Worm (Caenorhabditis elegans) whole organism, mixed stage, embryonic: ENCODE data around the gene K12D9.1.

Source experiments
- nhr-76 ChIP-seq: sonication (generic microtip); optimal IDR thresholded peaks from 2 replicates; lab custom pipeline; 2017; ENCODE audit warnings: missing biosample characterization, missing genetic modification characterization
- unc-62 ChIP-seq: fragments of 150-350 bp; optimal IDR thresholded peaks from 2 replicates; lab custom pipeline; 2014; ENCODE audit warnings: missing biosample characterization, missing genetic modification reagents, missing genetic modification characterization

DNA sequence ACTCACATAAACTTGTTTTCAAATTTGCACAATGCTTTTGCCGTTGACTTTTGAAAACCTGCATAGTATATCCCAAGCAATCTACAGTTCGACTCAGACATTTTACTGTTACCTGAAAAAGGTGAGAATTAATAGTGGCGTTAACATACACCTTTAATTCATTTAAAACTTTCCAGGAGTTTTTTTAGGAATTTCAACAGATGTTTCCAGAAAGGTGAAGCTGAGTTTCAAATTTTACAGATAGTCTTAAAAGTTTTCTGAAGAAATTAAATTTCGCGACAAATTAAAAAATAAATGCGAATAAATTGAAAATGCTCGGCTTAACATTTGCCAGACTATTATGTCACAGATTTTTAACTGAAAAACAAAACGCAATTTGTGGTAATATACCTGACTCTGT, 14.5 kb upstream of the K12D9.1 start, which contains the start of gene srw-119:
- no peak for TF ChIP-seq nhr-76 (tag; lab: Kevin White, UChicago)
- TF ChIP-seq unc-62 (GFP tag; lab: Kevin White, UChicago) = no peak
